Worm (Caenorhabditis elegans): ENCODE data around the gene Y94H6A.2.

DNA sequence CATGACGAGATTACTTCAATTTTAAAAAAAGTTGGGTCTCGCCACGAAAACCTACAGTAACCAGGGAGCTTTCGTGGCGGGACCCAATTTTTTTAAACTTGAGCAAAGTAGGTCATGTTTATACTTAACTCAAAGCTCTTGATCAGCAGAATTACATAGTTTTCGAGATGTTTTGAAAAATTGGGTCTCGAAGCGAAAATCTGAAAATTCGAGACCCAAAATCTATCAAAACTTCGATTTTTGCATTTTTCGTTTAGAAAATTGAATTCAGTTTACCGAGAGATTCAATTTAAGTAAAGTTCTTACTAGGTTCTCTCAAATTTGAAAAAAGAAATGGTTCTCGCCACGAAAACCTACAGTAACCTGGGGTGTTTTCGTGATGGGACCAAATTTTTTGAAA, 40.0 kb downstream of the Y94H6A.2 start:
- TF ChIP-seq unc-62 (GFP tag; optimal IDR thresholded peaks at IDR 0.05) (no peak), ztf-11 (tag; optimal IDR thresholded peaks at IDR 0.05) (no peak), ceh-82 (tag; optimal IDR thresholded peaks at IDR 0.05) (no peak), nhr-11 (tag; optimal IDR thresholded peaks at IDR 0.05) (no peak), nhr-237 (tag; optimal IDR thresholded peaks at IDR 0.05) (no peak), nhr-21 (tag; optimal IDR thresholded peaks at IDR 0.05) (no peak), zag-1 (tag; optimal IDR thresholded peaks at IDR 0.05) (no peak), R02D3.7 (tag; optimal IDR thresholded peaks at IDR 0.05) (no peak), unc-55 (GFP tag; optimal IDR thresholded peaks at IDR 0.05) (no peak), ama-1 (optimal IDR thresholded peaks at IDR 0.05) (no peak), mab-5 (tag; optimal IDR thresholded peaks at IDR 0.05) (no peak)
